Fruit fly (Drosophila melanogaster) S2 (cell line): ENCODE measurements around the gene CG42460.

Experiments
- CG8478 ChIP-seq: fragments of >200 bp; optimal IDR thresholded peaks from 2 replicates; lab custom pipeline; 2018
- CTCF ChIP-seq, 2 experiments: fragments of >200 bp; optimal IDR thresholded peaks; 2 replicates each; lab custom pipeline; 2018

dm6 chr2L:3346483-3346839 lies 41.8 kb downstream of the CG42460 start:
- TF ChIP-seq CTCF (optimal IDR thresholded peaks at IDR 0.05; lab: Kevin White, UChicago) (no peak), CG8478 (lab: Kevin White, UChicago) (no peak)
